Worm (Caenorhabditis elegans) whole organism, late embryonic: Measurements from ENCODE around the gene R52.4.

ENCODE experiments used
- ama-1 ChIP-seq: fragments of 150-350 bp; optimal IDR thresholded peaks from 2 replicates; lab custom pipeline; 2014
- ceh-6 ChIP-seq: fragments of 200-800 bp; sonication (Bioruptor generic); optimal IDR thresholded peaks from 2 replicates; lab custom pipeline; 2018; ENCODE audit warnings: mild to moderate bottlenecking, missing genetic modification characterization, missing compliant biosample characterization
- che-1 ChIP-seq: sonication (generic microtip); optimal IDR thresholded peaks from 2 replicates; lab custom pipeline; 2016; ENCODE audit warnings: mild to moderate bottlenecking, missing genetic modification characterization, missing compliant biosample characterization

DNA sequence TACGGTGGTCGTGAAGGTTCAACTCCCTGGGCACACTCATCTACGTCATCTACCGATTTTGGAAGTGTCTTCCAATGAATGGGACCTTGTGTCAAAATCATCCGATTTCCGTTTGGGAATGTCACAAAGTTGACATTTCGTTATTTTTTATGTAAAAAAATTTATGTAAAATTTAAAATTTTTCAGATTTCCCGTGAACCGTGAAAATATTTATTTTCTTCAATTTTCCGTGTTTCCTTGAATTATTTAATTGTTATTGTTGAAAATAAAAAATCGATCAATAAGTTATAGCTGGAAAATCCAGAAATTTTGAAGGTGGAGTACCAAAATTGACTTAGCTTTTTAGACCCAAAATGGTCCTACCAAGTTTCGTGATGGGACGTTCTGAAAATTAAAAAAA, 27.4 kb upstream of the R52.4 start, which contains the start of gene hpo-7:
- TF ChIP-seq che-1 (tag; lab: Kevin White, UChicago) (no peak), ceh-6 (GFP tag; lab: Kevin White, UChicago) (no peak), ama-1 (lab: Kevin White, UChicago) (no peak)
